Fruit fly (Drosophila melanogaster): ENCODE data around the gene jus.

Gene jus

DNA sequence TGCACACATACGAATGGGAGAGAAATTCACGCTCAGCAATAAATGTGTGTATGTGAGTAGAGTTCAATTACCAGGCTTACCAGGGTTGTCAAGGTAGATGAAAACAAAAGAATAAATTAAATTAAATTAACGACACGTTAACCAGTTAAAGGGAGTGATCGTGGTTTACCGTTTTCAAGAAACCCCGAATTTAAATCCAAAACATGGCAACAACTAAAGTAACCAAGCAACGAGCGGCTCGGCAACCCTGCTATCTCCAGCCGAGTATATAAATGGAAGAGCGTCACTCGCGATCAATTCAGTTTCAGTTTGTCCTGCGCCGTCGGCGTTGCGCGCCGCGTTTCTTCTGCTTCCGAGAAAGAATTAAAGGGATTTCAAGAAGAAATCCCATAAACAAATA, 19.5 kb upstream of the jus start:
- peak; percentile 100 for TF ChIP-seq bab1 (GFP tag; optimal IDR thresholded peaks at IDR 0.05)
- TF ChIP-seq CG7045 (GFP tag; optimal IDR thresholded peaks at IDR 0.05): peak; percentile 100
- TF ChIP-seq CG5204 (GFP tag; optimal IDR thresholded peaks at IDR 0.05): peak; percentile 100
- TF ChIP-seq Crg-1 (GFP tag; optimal IDR thresholded peaks at IDR 0.05): peak; percentile 99
- TF ChIP-seq CG7101 (tag; optimal IDR thresholded peaks at IDR 0.05): peak; percentile 100
- peak; percentile 99 for TF ChIP-seq toe (GFP tag; optimal IDR thresholded peaks at IDR 0.05)
- TF ChIP-seq Hr96 (GFP tag; optimal IDR thresholded peaks at IDR 0.05): peak; percentile 99
- TF ChIP-seq pad (GFP tag; optimal IDR thresholded peaks at IDR 0.05): peak; percentile 95
- TF ChIP-seq CG1620 (GFP tag; optimal IDR thresholded peaks at IDR 0.05): peak; percentile 100
- TF ChIP-seq CG14711 (tag; optimal IDR thresholded peaks at IDR 0.05): peak; percentile 100
- TF ChIP-seq tj (GFP tag; optimal IDR thresholded peaks at IDR 0.05): peak; percentile 99
- TF ChIP-seq kay (GFP tag; ENCODE audit: borderline replicate concordance): peak; percentile 99
- peak; percentile 99 for TF ChIP-seq Mnt (GFP tag; optimal IDR thresholded peaks at IDR 0.05)
- TF ChIP-seq CG11617 (GFP tag; optimal IDR thresholded peaks at IDR 0.05): peak; percentile 99
- TF ChIP-seq CG12768 (GFP tag; optimal IDR thresholded peaks at IDR 0.05): peak; percentile 100
- peak; percentile 99 for TF ChIP-seq Clk (GFP tag; optimal IDR thresholded peaks at IDR 0.05)
- no peak for TF ChIP-seq cnc (optimal IDR thresholded peaks at IDR 0.05)
- TF ChIP-seq CG33017 (tag; optimal IDR thresholded peaks at IDR 0.05): peak; percentile 99
- peak; percentile 99 for TF ChIP-seq ovo (GFP tag; optimal IDR thresholded peaks at IDR 0.05)
- peak; percentile 97 for TF ChIP-seq cic (GFP tag; optimal IDR thresholded peaks at IDR 0.05)

- TF ChIP-seq ovo (GFP tag; optimal IDR thresholded peaks at IDR 0.05) (no peak), CG14711 (tag; optimal IDR thresholded peaks at IDR 0.05) (no peak), kay (GFP tag; ENCODE audit: borderline replicate concordance) (peak; percentile 65)
Observed at dm6 chr3R:29213416-29213815, 18.6 kb upstream of the jus start.

dm6 chr3R:29212534-29212933, 17.7 kb upstream of the jus start:
- TF ChIP-seq Crg-1 (GFP tag; optimal IDR thresholded peaks at IDR 0.05) (no peak), CG11617 (GFP tag; optimal IDR thresholded peaks at IDR 0.05) (no peak), pad (GFP tag; optimal IDR thresholded peaks at IDR 0.05) (no peak), CG14711 (tag; optimal IDR thresholded peaks at IDR 0.05) (no peak), cnc (optimal IDR thresholded peaks at IDR 0.05) (no peak), kay (GFP tag; ENCODE audit: borderline replicate concordance) (no peak), toe (GFP tag; optimal IDR thresholded peaks at IDR 0.05) (no peak), Hr96 (GFP tag; optimal IDR thresholded peaks at IDR 0.05) (no peak), CG1620 (GFP tag; optimal IDR thresholded peaks at IDR 0.05) (no peak), CG7101 (tag; optimal IDR thresholded peaks at IDR 0.05) (no peak), ovo (GFP tag; optimal IDR thresholded peaks at IDR 0.05) (no peak), bab1 (GFP tag; optimal IDR thresholded peaks at IDR 0.05) (no peak), tj (GFP tag; optimal IDR thresholded peaks at IDR 0.05) (no peak), cic (GFP tag; optimal IDR thresholded peaks at IDR 0.05) (no peak)

dm6 chr3R:29211702-29212101, 16.9 kb upstream of the jus start:
- TF ChIP-seq tj (GFP tag; optimal IDR thresholded peaks at IDR 0.05) (no peak), Mnt (GFP tag; optimal IDR thresholded peaks at IDR 0.05) (no peak), CG12768 (GFP tag; optimal IDR thresholded peaks at IDR 0.05) (no peak), cic (GFP tag; optimal IDR thresholded peaks at IDR 0.05) (no peak), CG7101 (tag; optimal IDR thresholded peaks at IDR 0.05) (no peak), CG7045 (GFP tag; optimal IDR thresholded peaks at IDR 0.05) (no peak), ovo (GFP tag; optimal IDR thresholded peaks at IDR 0.05) (no peak), kay (GFP tag; ENCODE audit: borderline replicate concordance) (no peak), CG5204 (GFP tag; optimal IDR thresholded peaks at IDR 0.05) (no peak), Crg-1 (GFP tag; optimal IDR thresholded peaks at IDR 0.05) (no peak), pad (GFP tag; optimal IDR thresholded peaks at IDR 0.05) (no peak), toe (GFP tag; optimal IDR thresholded peaks at IDR 0.05) (no peak), bab1 (GFP tag; optimal IDR thresholded peaks at IDR 0.05) (no peak), CG33017 (tag; optimal IDR thresholded peaks at IDR 0.05) (no peak), Clk (GFP tag; optimal IDR thresholded peaks at IDR 0.05) (no peak), cnc (optimal IDR thresholded peaks at IDR 0.05) (no peak), CG14711 (tag; optimal IDR thresholded peaks at IDR 0.05) (no peak)

- TF ChIP-seq cic (GFP tag; optimal IDR thresholded peaks at IDR 0.05) (no peak), CG7045 (GFP tag; optimal IDR thresholded peaks at IDR 0.05) (no peak), CG7101 (tag; optimal IDR thresholded peaks at IDR 0.05) (no peak), Mnt (GFP tag; optimal IDR thresholded peaks at IDR 0.05) (no peak), CG12768 (GFP tag; optimal IDR thresholded peaks at IDR 0.05) (no peak), CG5204 (GFP tag; optimal IDR thresholded peaks at IDR 0.05) (no peak), ovo (GFP tag; optimal IDR thresholded peaks at IDR 0.05) (no peak), CG1620 (GFP tag; optimal IDR thresholded peaks at IDR 0.05) (no peak), CG33017 (tag; optimal IDR thresholded peaks at IDR 0.05) (no peak), tj (GFP tag; optimal IDR thresholded peaks at IDR 0.05) (no peak), Clk (GFP tag; optimal IDR thresholded peaks at IDR 0.05) (no peak), kay (GFP tag; ENCODE audit: borderline replicate concordance) (no peak), Crg-1 (GFP tag; optimal IDR thresholded peaks at IDR 0.05) (no peak), toe (GFP tag; optimal IDR thresholded peaks at IDR 0.05) (no peak), CG14711 (tag; optimal IDR thresholded peaks at IDR 0.05) (no peak), bab1 (GFP tag; optimal IDR thresholded peaks at IDR 0.05) (no peak), pad (GFP tag; optimal IDR thresholded peaks at IDR 0.05) (no peak)
Observed at dm6 chr3R:29210542-29211393, 16.0 kb upstream of the jus start.

dm6 chr3R:29210091-29210490, 15.3 kb upstream of the jus start:
- no peak for TF ChIP-seq cnc (optimal IDR thresholded peaks at IDR 0.05)
- TF ChIP-seq kay (GFP tag; ENCODE audit: borderline replicate concordance): no peak
- no peak for TF ChIP-seq CG11617 (GFP tag; optimal IDR thresholded peaks at IDR 0.05)
- TF ChIP-seq CG12768 (GFP tag; optimal IDR thresholded peaks at IDR 0.05): no peak
- no peak for TF ChIP-seq tj (GFP tag; optimal IDR thresholded peaks at IDR 0.05)
- no peak for TF ChIP-seq CG7101 (tag; optimal IDR thresholded peaks at IDR 0.05)
- TF ChIP-seq cic (GFP tag; optimal IDR thresholded peaks at IDR 0.05): no peak
- no peak for TF ChIP-seq Crg-1 (GFP tag; optimal IDR thresholded peaks at IDR 0.05)
